Worm (Caenorhabditis elegans) whole organism, young adult: Measurements from ENCODE around the gene K10G4.3.
A peak's percentile ranks its signal among the peaks of the same experiment; 100 is the strongest.

Source experiments
- ama-1 ChIP-seq, 3 experiments: fragments of 150-350 bp in 1 of 3; sonication (generic microtip) in 2 of 3; optimal IDR thresholded peaks; 2 replicates each; lab custom pipeline; 2014 to 2018; ENCODE audit warnings: missing biosample characterization in 2 of 3, missing genetic modification characterization in 2 of 3, missing genetic modification reagents in 2 of 3
- aptf-3 ChIP-seq: fragments of 200-800 bp; sonication (Bioruptor generic); IDR thresholded peaks from 2 replicates; pipeline ENCODE4 v1.3.6; 2022; ENCODE audit warnings: missing genetic modification characterization, missing compliant biosample characterization
- hsf-1 ChIP-seq: fragments of 200-800 bp; sonication (Bioruptor generic); IDR thresholded peaks from 2 replicates; pipeline ENCODE4 v1.3.6; 2022; ENCODE audit warnings: missing genetic modification reagents, missing genetic modification characterization, missing compliant biosample characterization
- let-526 ChIP-seq: fragments of 200-800 bp; sonication (Bioruptor generic); IDR thresholded peaks from 2 replicates; pipeline ENCODE4 v1.3.6; 2022; ENCODE audit warnings: missing genetic modification reagents, missing genetic modification characterization, missing compliant biosample characterization
- rcor-1 ChIP-seq: fragments of 200-800 bp; sonication (Bioruptor generic); IDR thresholded peaks from 2 replicates; pipeline ENCODE4 v1.3.6; 2022; ENCODE audit warnings: missing genetic modification reagents, missing genetic modification characterization, missing compliant biosample characterization
- repo-1 ChIP-seq: sonication (generic microtip); optimal IDR thresholded peaks from 2 replicates; lab custom pipeline; 2017; ENCODE audit warnings: mild to moderate bottlenecking, missing genetic modification characterization, missing compliant biosample characterization
- zfh-2 ChIP-seq: fragments of 200-800 bp; sonication (Bioruptor generic); conservative IDR thresholded peaks from 2 replicates; pipeline ENCODE4 v1.3.6; 2022; ENCODE audit warnings: missing genetic modification reagents, missing genetic modification characterization, missing compliant biosample characterization

- TF ChIP-seq hsf-1 (GFP tag; lab: Robert Waterston, UW) = no peak
- TF ChIP-seq let-526 (GFP tag; lab: Robert Waterston, UW) = no peak
- TF ChIP-seq ama-1 (optimal IDR thresholded peaks at IDR 0.05; lab: Kevin White, UChicago) = no peak
- TF ChIP-seq ama-1 (GFP tag; optimal IDR thresholded peaks at IDR 0.05; lab: Kevin White, UChicago) = no peak
- TF ChIP-seq rcor-1 (GFP tag; lab: Robert Waterston, UW) = no peak
- no peak for TF ChIP-seq aptf-3 (GFP tag; lab: Robert Waterston, UW)
- TF ChIP-seq repo-1 (tag; lab: Kevin White, UChicago) = no peak
- TF ChIP-seq zfh-2 (GFP tag; lab: Robert Waterston, UW) = peak; percentile 63
These were observed 13.3 kb downstream of the K10G4.3 start, which contains the start of gene Y61B8A.6 for ce11 chrV:17251364-17251961.
